Worm (Caenorhabditis elegans): ENCODE measurements around the gene lin-8.

DNA sequence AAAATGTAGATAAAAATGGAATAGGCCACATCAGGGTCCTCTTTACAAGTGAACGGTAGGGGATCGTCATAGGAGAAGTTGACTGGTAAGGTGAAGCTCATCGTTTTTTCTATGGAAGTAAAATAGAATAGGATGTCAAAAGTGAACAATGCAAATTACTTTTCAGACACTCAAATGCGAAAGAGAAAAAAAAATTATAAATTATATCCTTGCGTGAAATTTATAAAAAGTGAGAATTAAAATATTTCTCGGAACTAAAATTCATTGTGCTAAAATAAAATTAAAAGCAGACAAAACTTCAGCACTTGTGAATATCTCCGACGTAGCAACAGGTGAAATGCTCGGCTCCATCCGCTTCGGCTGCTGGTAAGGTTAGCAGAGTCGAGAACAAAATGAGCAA lies 36.7 kb downstream of the lin-8 start, which contains the start of gene srg-22:
- TF ChIP-seq ceh-9 (tag; optimal IDR thresholded peaks at IDR 0.05) (no peak), unc-39 (tag; optimal IDR thresholded peaks at IDR 0.05) (no peak), mdl-1 (tag; optimal IDR thresholded peaks at IDR 0.05) (no peak), lin-15B (tag; optimal IDR thresholded peaks at IDR 0.05) (no peak), nhr-237 (tag; optimal IDR thresholded peaks at IDR 0.05) (no peak), ceh-28 (tag; optimal IDR thresholded peaks at IDR 0.05) (no peak), zag-1 (tag; optimal IDR thresholded peaks at IDR 0.05) (no peak), nhr-76 (tag; optimal IDR thresholded peaks at IDR 0.05) (no peak), ztf-11 (tag; optimal IDR thresholded peaks at IDR 0.05) (no peak), daf-12 (tag; optimal IDR thresholded peaks at IDR 0.05) (no peak), aly-2 (tag; optimal IDR thresholded peaks at IDR 0.05) (no peak)

Measured in whole organism, L3 larva.